Worm (Caenorhabditis elegans) whole organism, early embryonic: ENCODE data around the gene nsph-4.2.
"Not testable (repeated sequence)": the region's sequence is repeated elsewhere in the genome, so short reads cannot be mapped to it uniquely, and the experiment has no call there.

Experiments
- B0310.2 ChIP-seq: sonication (generic microtip); optimal IDR thresholded peaks from 2 replicates; lab custom pipeline; 2016; ENCODE audit warnings: mild to moderate bottlenecking, missing genetic modification characterization, missing compliant biosample characterization
- F13C5.2 ChIP-seq: sonication (generic microtip); optimal IDR thresholded peaks from 2 replicates; lab custom pipeline; 2017; ENCODE audit warnings: mild to moderate bottlenecking, missing genetic modification characterization, inconsistent platforms, missing compliant biosample characterization
- aly-1 ChIP-seq: sonication (generic microtip); optimal IDR thresholded peaks from 2 replicates; lab custom pipeline; 2016; ENCODE audit warnings: missing genetic modification characterization, missing compliant biosample characterization
- ama-1 ChIP-seq: fragments of 150-350 bp; optimal IDR thresholded peaks from 2 replicates; lab custom pipeline; 2014
- ceh-13 ChIP-seq: fragments of 200-800 bp; sonication (Bioruptor generic); optimal IDR thresholded peaks from 2 replicates; lab custom pipeline; 2018; ENCODE audit warnings: mild to moderate bottlenecking, missing genetic modification characterization, missing compliant biosample characterization
- ceh-36 ChIP-seq: sonication (generic microtip); optimal IDR thresholded peaks from 2 replicates; lab custom pipeline; 2016; ENCODE audit warnings: missing genetic modification characterization, inconsistent platforms, missing compliant biosample characterization
- ets-7 ChIP-seq: sonication (generic microtip); optimal IDR thresholded peaks from 2 replicates; lab custom pipeline; 2016; ENCODE audit warnings: missing genotype, missing genetic modification characterization, missing compliant biosample characterization
- flt-1 ChIP-seq: fragments of 200-800 bp; sonication (Bioruptor generic); IDR thresholded peaks from 2 replicates; pipeline ENCODE4 v1.3.6; 2022; ENCODE audit warnings: missing genetic modification characterization, missing compliant biosample characterization
- hmbx-1 ChIP-seq: sonication (generic microtip); optimal IDR thresholded peaks from 2 replicates; lab custom pipeline; 2016; ENCODE audit warnings: mild to moderate bottlenecking, missing genetic modification characterization, missing compliant biosample characterization
- hmg-4 ChIP-seq: fragments of 200-800 bp; sonication (Bioruptor generic); optimal IDR thresholded peaks from 2 replicates; lab custom pipeline; 2018; ENCODE audit warnings: mild to moderate bottlenecking, missing genetic modification characterization, missing compliant biosample characterization
- pes-1 ChIP-seq: fragments of 200-800 bp; sonication (Bioruptor generic); IDR thresholded peaks from 2 replicates; pipeline ENCODE4 v1.3.6; 2022; ENCODE audit warnings: missing genetic modification reagents, missing genetic modification characterization, missing compliant biosample characterization
- sea-1 ChIP-seq: fragments of 200-800 bp; sonication (Bioruptor generic); conservative IDR thresholded peaks from 2 replicates; pipeline ENCODE4 v1.3.6; 2022; ENCODE audit warnings: missing genetic modification characterization, missing compliant biosample characterization
- tbx-11 ChIP-seq: fragments of 200-800 bp; sonication (Bioruptor generic); IDR thresholded peaks from 2 replicates; pipeline ENCODE4 v1.3.6; 2022; ENCODE audit warnings: missing genetic modification characterization, missing compliant biosample characterization
- tbx-37 ChIP-seq: fragments of 200-800 bp; sonication (Bioruptor generic); conservative IDR thresholded peaks from 2 replicates; pipeline ENCODE4 v1.3.6; 2022; ENCODE audit warnings: missing genetic modification reagents, missing genetic modification characterization, missing compliant biosample characterization
- tra-4 ChIP-seq: sonication (generic microtip); optimal IDR thresholded peaks from 2 replicates; lab custom pipeline; 2017; ENCODE audit warnings: missing genetic modification characterization, missing compliant biosample characterization

nsph-4.2 gene

DNA sequence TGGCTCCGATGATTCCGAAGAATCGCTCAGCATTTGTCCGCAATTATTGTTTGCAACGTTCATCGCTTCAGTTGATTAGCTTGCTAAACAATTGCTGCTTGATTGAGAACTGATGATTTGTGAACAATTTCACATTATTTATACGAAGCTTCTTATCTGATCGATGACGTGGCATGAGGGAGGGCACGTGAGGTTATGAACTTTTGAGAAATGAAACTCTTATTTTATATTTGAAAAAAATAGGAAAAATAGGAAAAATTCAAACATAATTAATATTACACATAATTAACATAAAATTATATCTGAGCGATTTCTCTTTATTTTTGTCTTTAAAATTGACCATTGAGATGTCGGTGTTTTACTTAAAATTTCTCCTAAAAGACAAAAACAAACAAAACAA, 36.1 kb downstream of the nsph-4.2 start, which contains the start of gene F36H12.10:
F36H12.10 (minus strand) TSS at position 101 of the 400 bp plus-strand sequence.
- TF ChIP-seq tbx-37 (GFP tag; lab: Robert Waterston, UW); aly-1; ama-1 (lab: Kevin White, UChicago): not testable (repeated sequence)

ce11 chrIV:5256731-5257130, 38.1 kb downstream of the nsph-4.2 start, which contains the start of gene F36H12.9:
Gene F36H12.9 (plus strand): TSS chrIV:5257031.
- TF ChIP-seq tbx-37 (GFP tag; lab: Robert Waterston, UW); ama-1 (lab: Kevin White, UChicago); ets-7 (tag; lab: Kevin White, UChicago): not testable (repeated sequence)

DNA sequence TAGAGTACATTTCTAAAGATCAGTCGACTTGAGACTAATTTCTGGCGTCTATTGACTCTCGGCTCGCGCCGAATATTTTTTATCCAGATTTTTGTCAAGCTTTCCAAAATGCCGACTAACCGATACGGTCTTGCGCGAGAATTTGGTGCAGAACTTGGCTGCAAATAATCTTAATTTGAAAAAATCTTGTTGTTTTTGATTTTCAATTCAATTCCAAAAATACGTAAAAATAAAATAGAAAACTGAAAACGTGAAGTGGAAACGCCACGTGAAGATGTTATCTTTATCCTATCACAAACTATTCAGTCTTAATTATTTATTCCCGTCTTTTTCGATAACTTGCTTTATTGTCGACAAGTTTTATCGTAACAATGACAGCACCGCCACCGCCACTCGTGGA, 39.8 kb downstream of the nsph-4.2 start, which contains the start of gene ttbk-2.1:
ttbk-2.1 (plus strand) TSS at position 301 of the 400 bp plus-strand sequence.
- TF ChIP-seq ceh-36 (tag; lab: Kevin White, UChicago); aly-1; sea-1 (GFP tag; lab: Robert Waterston, UW): not testable (repeated sequence)

DNA sequence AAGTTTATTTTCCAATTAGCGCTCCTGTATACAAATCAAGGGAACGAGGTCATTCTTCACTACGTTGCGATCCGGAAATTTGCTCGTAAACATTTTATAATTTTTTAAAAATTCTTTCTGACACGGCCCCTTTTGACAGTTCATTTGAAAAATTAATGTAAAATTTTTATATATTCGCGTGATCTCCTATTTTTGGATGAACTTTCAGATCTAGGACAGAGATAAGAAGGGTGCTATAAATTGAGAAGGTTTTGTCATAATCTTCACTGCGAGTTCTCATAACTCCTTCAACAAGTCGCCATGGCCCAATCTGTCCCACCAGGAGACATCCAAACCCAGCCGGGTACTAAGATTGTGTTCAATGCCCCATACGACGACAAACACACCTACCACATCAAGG, 41.7 kb downstream of the nsph-4.2 start, which contains the start of gene msp-19:
msp-19 (plus strand) TSS at position 301 of the 400 bp plus-strand sequence.
- TF ChIP-seq ama-1 (lab: Kevin White, UChicago); B0310.2 (tag; lab: Kevin White, UChicago); ceh-36 (tag; lab: Kevin White, UChicago): not testable (repeated sequence)

DNA sequence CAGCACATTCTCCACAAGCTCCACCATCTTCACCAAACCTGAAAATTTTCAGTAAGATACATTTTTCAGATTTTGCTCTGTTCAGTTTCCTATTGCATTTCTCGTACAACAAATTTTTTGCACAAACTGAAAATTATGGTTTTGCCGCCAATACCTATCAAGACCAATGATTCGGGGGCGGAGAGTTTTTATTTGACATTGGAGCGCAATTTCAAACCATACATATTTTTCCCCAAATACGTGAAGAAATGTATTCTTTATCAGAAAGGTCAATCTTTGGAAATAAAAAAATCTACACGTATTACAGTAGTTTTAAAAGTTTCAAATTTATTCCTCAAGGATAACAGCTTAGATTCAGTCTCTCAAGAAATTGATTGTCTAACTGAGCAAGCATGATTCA, 47.9 kb downstream of the nsph-4.2 start, which contains the start of gene F36H12.5:
F36H12.5 (plus strand) TSS at position 301 of the 400 bp plus-strand sequence.
- no peak for TF ChIP-seq ceh-36 (tag; lab: Kevin White, UChicago)
- no peak for TF ChIP-seq ama-1 (lab: Kevin White, UChicago)
- TF ChIP-seq hmbx-1 (tag; lab: Kevin White, UChicago): no peak
- no peak for TF ChIP-seq flt-1 (GFP tag; lab: Robert Waterston, UW)
- TF ChIP-seq hmg-4 (GFP tag; lab: Kevin White, UChicago): no peak
- no peak for TF ChIP-seq ets-7 (tag; lab: Kevin White, UChicago)
- no peak for TF ChIP-seq F13C5.2
- TF ChIP-seq aly-1: no peak
- TF ChIP-seq tbx-37 (GFP tag; lab: Robert Waterston, UW): no peak
- no peak for TF ChIP-seq tra-4 (tag; lab: Kevin White, UChicago)
- no peak for TF ChIP-seq B0310.2 (tag; lab: Kevin White, UChicago)
- TF ChIP-seq sea-1 (GFP tag; lab: Robert Waterston, UW): no peak
- TF ChIP-seq tbx-11 (GFP tag; lab: Robert Waterston, UW): no peak
- no peak for TF ChIP-seq ceh-13 (GFP tag; lab: Kevin White, UChicago)

ce11 chrIV:5268803-5269202, 50.2 kb downstream of the nsph-4.2 start, which contains the start of gene F36H12.4:
Gene F36H12.4 (plus strand): TSS chrIV:5269103.
- TF ChIP-seq pes-1 (GFP tag; lab: Robert Waterston, UW) (no peak), B0310.2 (tag; lab: Kevin White, UChicago) (no peak), tbx-37 (GFP tag; lab: Robert Waterston, UW) (no peak), ceh-13 (GFP tag; lab: Kevin White, UChicago) (no peak), ets-7 (tag; lab: Kevin White, UChicago) (no peak), ama-1 (lab: Kevin White, UChicago) (no peak)
